Fruit fly (Drosophila melanogaster): ENCODE measurements around the gene obst-H.

obst-H gene

dm6 chr3L:15498745-15499144, 30.3 kb downstream of the obst-H start, which contains the start of gene CG7275:
TSS of gene CG7275 (plus strand) at chr3L:15498959.
- TF ChIP-seq Dll (optimal IDR thresholded peaks at IDR 0.05) (no peak), EcR (GFP tag; optimal IDR thresholded peaks at IDR 0.05) (no peak), pan (optimal IDR thresholded peaks at IDR 0.05) (no peak), usp (GFP tag; optimal IDR thresholded peaks at IDR 0.05) (no peak), CG8478 (optimal IDR thresholded peaks at IDR 0.05) (no peak), psq (optimal IDR thresholded peaks at IDR 0.05) (no peak)

dm6 chr3L:15497902-15498301, 31.1 kb downstream of the obst-H start, which contains the start of gene CG7276:
TSS of gene CG7276 (plus strand) at chr3L:15498202.
- no peak for TF ChIP-seq EcR (GFP tag; optimal IDR thresholded peaks at IDR 0.05)
- no peak for TF ChIP-seq Dll (optimal IDR thresholded peaks at IDR 0.05)
- TF ChIP-seq CG8478 (optimal IDR thresholded peaks at IDR 0.05), result no peak
- no peak for TF ChIP-seq usp (GFP tag; optimal IDR thresholded peaks at IDR 0.05)
- no peak for TF ChIP-seq pan (optimal IDR thresholded peaks at IDR 0.05)
- TF ChIP-seq psq (optimal IDR thresholded peaks at IDR 0.05), result no peak

- TF ChIP-seq pan (optimal IDR thresholded peaks at IDR 0.05) (no peak), EcR (GFP tag; optimal IDR thresholded peaks at IDR 0.05) (no peak), CG8478 (optimal IDR thresholded peaks at IDR 0.05) (no peak), psq (optimal IDR thresholded peaks at IDR 0.05) (no peak), Dll (optimal IDR thresholded peaks at IDR 0.05) (no peak), usp (GFP tag; optimal IDR thresholded peaks at IDR 0.05) (no peak)
Measured at dm6 chr3L:15496274-15496673, 32.8 kb downstream of the obst-H start, which contains the start of gene CG13455. TSS of gene CG13455 (plus strand) at chr3L:15496574.

dm6 chr3L:15495449-15495848, 33.6 kb downstream of the obst-H start, which contains the start of gene CG12355:
TSS of gene CG12355 (minus strand) at chr3L:15495549.
- TF ChIP-seq EcR (GFP tag; optimal IDR thresholded peaks at IDR 0.05) (no peak), psq (optimal IDR thresholded peaks at IDR 0.05) (no peak), Dll (optimal IDR thresholded peaks at IDR 0.05) (no peak), usp (GFP tag; optimal IDR thresholded peaks at IDR 0.05) (no peak), pan (optimal IDR thresholded peaks at IDR 0.05) (no peak), CG8478 (optimal IDR thresholded peaks at IDR 0.05) (no peak)

dm6 chr3L:15494599-15495271, 34.3 kb downstream of the obst-H start:
- TF ChIP-seq CG8478 (optimal IDR thresholded peaks at IDR 0.05) (no peak), psq (optimal IDR thresholded peaks at IDR 0.05) (no peak), pan (optimal IDR thresholded peaks at IDR 0.05) (no peak), usp (GFP tag; optimal IDR thresholded peaks at IDR 0.05) (no peak), EcR (GFP tag; optimal IDR thresholded peaks at IDR 0.05) (no peak)

- TF ChIP-seq usp (GFP tag; optimal IDR thresholded peaks at IDR 0.05) (no peak), pan (optimal IDR thresholded peaks at IDR 0.05) (no peak), Dll (optimal IDR thresholded peaks at IDR 0.05) (no peak), psq (optimal IDR thresholded peaks at IDR 0.05) (no peak), CG8478 (optimal IDR thresholded peaks at IDR 0.05) (no peak)
Measured at dm6 chr3L:15493886-15494598, 35.0 kb downstream of the obst-H start.

dm6 chr3L:15485302-15485701, 43.7 kb downstream of the obst-H start, which contains the start of gene Ran-like:
TSS of gene Ran-like (minus strand) at chr3L:15485402.
- TF ChIP-seq EcR (GFP tag; optimal IDR thresholded peaks at IDR 0.05), result no peak
- TF ChIP-seq psq (optimal IDR thresholded peaks at IDR 0.05), result no peak
- TF ChIP-seq CG8478 (optimal IDR thresholded peaks at IDR 0.05), result no peak
- no peak for TF ChIP-seq usp (GFP tag; optimal IDR thresholded peaks at IDR 0.05)
- no peak for TF ChIP-seq Dll (optimal IDR thresholded peaks at IDR 0.05)
- TF ChIP-seq pan (optimal IDR thresholded peaks at IDR 0.05), result no peak
